Fruit fly (Drosophila melanogaster): ENCODE results near the gene CG33928.

Gene CG33928

DNA sequence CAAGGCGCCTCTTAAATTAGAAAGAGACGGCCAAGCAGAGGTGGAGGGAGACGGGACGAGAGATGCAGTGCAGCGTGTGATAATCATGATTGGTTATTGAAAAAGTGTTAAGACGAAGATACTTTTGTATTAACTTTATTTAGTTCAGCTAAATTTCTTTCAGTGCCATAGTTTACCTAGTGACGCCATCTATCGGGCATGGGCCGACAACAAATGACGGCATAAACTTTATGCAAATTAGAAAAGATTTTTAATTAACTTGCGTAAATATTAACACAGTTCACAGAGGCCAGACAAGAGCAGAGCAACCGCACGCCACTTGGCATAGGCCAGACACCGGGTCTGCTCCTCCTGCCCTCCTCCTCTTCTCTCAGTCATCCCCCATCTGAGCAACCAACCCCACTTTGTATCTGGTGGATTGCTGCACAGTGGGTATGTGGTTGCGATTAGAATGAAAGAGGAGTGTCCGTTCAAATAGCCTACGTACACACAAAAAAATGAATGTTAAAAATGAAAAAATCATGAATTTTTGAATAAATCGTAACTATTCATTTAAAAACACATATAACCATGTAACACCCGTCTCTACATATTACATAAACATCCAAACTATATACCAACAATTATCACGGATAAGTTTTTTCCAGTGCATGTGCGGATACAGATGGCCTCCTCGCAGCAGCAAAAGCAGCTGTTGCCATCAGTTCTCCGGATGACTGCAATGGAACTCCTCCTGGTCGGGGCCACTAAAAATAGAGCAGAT is 29.7 kb upstream of the CG33928 start (continued):
- TF ChIP-seq Ets97D (GFP tag; optimal IDR thresholded peaks at IDR 0.05), result peak; percentile 59
- peak; percentile 65 for TF ChIP-seq BtbVII (GFP tag; optimal IDR thresholded peaks at IDR 0.05)
- TF ChIP-seq CG11695 (GFP tag; IDR thresholded peaks at IDR 0.05), result peak; percentile 65
- peak; percentile 84 for TF ChIP-seq CG4424 (GFP tag; optimal IDR thresholded peaks at IDR 0.05)
- TF ChIP-seq CG7271 (tag; optimal IDR thresholded peaks at IDR 0.05), result peak; percentile 62
- peak; percentile 20 for TF ChIP-seq CG3065 (GFP tag; optimal IDR thresholded peaks at IDR 0.05)
- TF ChIP-seq bab2 (GFP tag; optimal IDR thresholded peaks at IDR 0.05), result peak; percentile 78
- peak; percentile 92 for TF ChIP-seq ci (GFP tag; IDR thresholded peaks at IDR 0.05)
- TF ChIP-seq Fer1 (GFP tag; optimal IDR thresholded peaks at IDR 0.05), result peak; percentile 85
- no peak for TF ChIP-seq Gsc (GFP tag; IDR thresholded peaks at IDR 0.05)
- peak; percentile 88 for TF ChIP-seq Camta (GFP tag; optimal IDR thresholded peaks at IDR 0.05)
- TF ChIP-seq vnd (GFP tag; IDR thresholded peaks at IDR 0.05; ENCODE audit: partially characterized antibody), result no peak
- TF ChIP-seq CG17912 (GFP tag; optimal IDR thresholded peaks at IDR 0.05), result peak; percentile 9
- TF ChIP-seq Oli (tag; optimal IDR thresholded peaks at IDR 0.05), result peak; percentile 82
- peak; percentile 70 for TF ChIP-seq CG9817 (tag; optimal IDR thresholded peaks at IDR 0.05)
- peak; percentile 70; the same call in 2 of the 3 replicates for TF ChIP-seq Aef1 (GFP tag; IDR thresholded peaks at IDR 0.05)
- TF ChIP-seq mirr (GFP tag; optimal IDR thresholded peaks at IDR 0.05), result no peak
- TF ChIP-seq Fer3 (tag; optimal IDR thresholded peaks at IDR 0.05), result peak; percentile 76
- TF ChIP-seq Ada2b (GFP tag; IDR thresholded peaks at IDR 0.05), result peak; percentile 68
- TF ChIP-seq emc (GFP tag; optimal IDR thresholded peaks at IDR 0.05), result peak; percentile 69
- TF ChIP-seq CG6272 (GFP tag; IDR thresholded peaks at IDR 0.05), result peak; percentile 30; the same call in 1 of the 2 replicates
- peak; percentile 69 for TF ChIP-seq CG4282 (GFP tag; optimal IDR thresholded peaks at IDR 0.05)
- TF ChIP-seq CG16779 (GFP tag; IDR thresholded peaks at IDR 0.05), result no peak
- TF ChIP-seq gsb (GFP tag; IDR thresholded peaks at IDR 0.05), result peak; percentile 57; the same call in 1 of the 2 replicates
- TF ChIP-seq gt (GFP tag; IDR thresholded peaks at IDR 0.05), result 0 out of 2 replicates have a peak, but pooled peaks have one; percentile 17
- TF ChIP-seq sr (GFP tag; IDR thresholded peaks at IDR 0.05), result no peak
- no peak for TF ChIP-seq ab (GFP tag; optimal IDR thresholded peaks at IDR 0.05)
- no peak for TF ChIP-seq stwl (tag; optimal IDR thresholded peaks at IDR 0.05)
- TF ChIP-seq E2f1 (GFP tag; IDR thresholded peaks at IDR 0.05), result peak; percentile 71
- no peak for TF ChIP-seq Trl (optimal IDR thresholded peaks at IDR 0.05)
- TF ChIP-seq Trl (GFP tag; optimal IDR thresholded peaks at IDR 0.05), result peak; percentile 66
- TF ChIP-seq Dp (GFP tag; optimal IDR thresholded peaks at IDR 0.05), result no peak
- peak; percentile 61 for TF ChIP-seq Spps (tag; optimal IDR thresholded peaks at IDR 0.05)
- TF ChIP-seq CG14710 (tag; optimal IDR thresholded peaks at IDR 0.05), result peak; percentile 84
- no peak for TF ChIP-seq ftz-f1 (GFP tag; optimal IDR thresholded peaks at IDR 0.05)
- TF ChIP-seq gsb-n (tag; optimal IDR thresholded peaks at IDR 0.05), result peak; percentile 86
- TF ChIP-seq bcd (GFP tag; optimal IDR thresholded peaks at IDR 0.05), result peak; percentile 75
- TF ChIP-seq al (GFP tag; IDR thresholded peaks at IDR 0.05), result peak; percentile 18; the same call in 1 of the 2 replicates
- 0 out of 3 replicates have a peak, but pooled peaks have one; percentile 49 for TF ChIP-seq CG2199 (GFP tag; IDR thresholded peaks at IDR 0.05)
- peak; percentile 43; the same call in 1 of the 2 replicates for TF ChIP-seq Adf1 (GFP tag; IDR thresholded peaks at IDR 0.05)
- TF ChIP-seq sim (GFP tag; IDR thresholded peaks at IDR 0.05), result peak; percentile 69; the same call in 1 of the 2 replicates
- peak; percentile 83 for TF ChIP-seq az2 (GFP tag; optimal IDR thresholded peaks at IDR 0.05)
- TF ChIP-seq CG1792 (GFP tag; optimal IDR thresholded peaks at IDR 0.05), result peak; percentile 83
- no peak for TF ChIP-seq CG1832 (GFP tag; optimal IDR thresholded peaks at IDR 0.05)
- TF ChIP-seq CG2116 (GFP tag; optimal IDR thresholded peaks at IDR 0.05), result peak; percentile 30
- TF ChIP-seq org-1 (GFP tag; optimal IDR thresholded peaks at IDR 0.05), result peak; percentile 82
- peak; percentile 72 for TF ChIP-seq CG12659 (GFP tag; optimal IDR thresholded peaks at IDR 0.05)
- TF ChIP-seq sd (tag; optimal IDR thresholded peaks at IDR 0.05), result no peak
- peak; percentile 58 for TF ChIP-seq odd (GFP tag; optimal IDR thresholded peaks at IDR 0.05)
- peak; percentile 90 for TF ChIP-seq vvl (GFP tag; IDR thresholded peaks at IDR 0.05)
